Worm (Caenorhabditis elegans): Measurements from ENCODE around the gene rft-1.

rft-1 gene

ce11 chrV:4401865-4402264, 41.2 kb downstream of the rft-1 start, which contains the start of gene F13A2.5:
Gene F13A2.5, minus strand, starts transcription at chrV:4401965.
- TF ChIP-seq elt-3 (tag; optimal IDR thresholded peaks at IDR 0.05) (no peak), nhr-28 (tag; optimal IDR thresholded peaks at IDR 0.05) (no peak), ama-1 (optimal IDR thresholded peaks at IDR 0.05) (no peak), ceh-9 (tag; optimal IDR thresholded peaks at IDR 0.05) (no peak), nhr-76 (tag; optimal IDR thresholded peaks at IDR 0.05) (no peak), elt-2 (tag; optimal IDR thresholded peaks at IDR 0.05) (no peak), aly-2 (tag; optimal IDR thresholded peaks at IDR 0.05) (no peak), nhr-77 (tag; optimal IDR thresholded peaks at IDR 0.05) (no peak), pha-4 (tag; optimal IDR thresholded peaks at IDR 0.05) (no peak), mml-1 (tag; optimal IDR thresholded peaks at IDR 0.05) (no peak), sea-2 (GFP tag; optimal IDR thresholded peaks at IDR 0.05) (no peak), eor-1 (tag; optimal IDR thresholded peaks at IDR 0.05) (no peak)

- TF ChIP-seq elt-3 (tag; optimal IDR thresholded peaks at IDR 0.05) (no peak), aly-2 (tag; optimal IDR thresholded peaks at IDR 0.05) (no peak), ceh-9 (tag; optimal IDR thresholded peaks at IDR 0.05) (no peak), sea-2 (GFP tag; optimal IDR thresholded peaks at IDR 0.05) (no peak), lin-39 (tag; optimal IDR thresholded peaks at IDR 0.05) (no peak), nhr-237 (tag; optimal IDR thresholded peaks at IDR 0.05) (no peak), ceh-28 (tag; optimal IDR thresholded peaks at IDR 0.05) (no peak), unc-62 (GFP tag; optimal IDR thresholded peaks at IDR 0.05) (no peak), lsy-12 (tag; optimal IDR thresholded peaks at IDR 0.05) (no peak), ama-1 (optimal IDR thresholded peaks at IDR 0.05) (no peak), snpc-4 (tag; optimal IDR thresholded peaks at IDR 0.05) (no peak)
Measured at ce11 chrV:4400118-4400517, 42.9 kb downstream of the rft-1 start, which contains the start of gene F13A2.4. Gene F13A2.4, minus strand, starts transcription at chrV:4400218.

- TF ChIP-seq fkh-2 (tag; optimal IDR thresholded peaks at IDR 0.05), result no peak
- TF ChIP-seq egl-27 (tag; optimal IDR thresholded peaks at IDR 0.05), result no peak
- TF ChIP-seq elt-2 (tag; optimal IDR thresholded peaks at IDR 0.05), result no peak
- no peak for TF ChIP-seq pha-4 (tag; optimal IDR thresholded peaks at IDR 0.05)
- no peak for TF ChIP-seq ceh-9 (tag; optimal IDR thresholded peaks at IDR 0.05)
- no peak for TF ChIP-seq ama-1 (optimal IDR thresholded peaks at IDR 0.05)
- TF ChIP-seq unc-62 (GFP tag; optimal IDR thresholded peaks at IDR 0.05), result no peak
- TF ChIP-seq nhr-76 (tag; optimal IDR thresholded peaks at IDR 0.05), result no peak
- no peak for TF ChIP-seq fkh-10 (GFP tag; optimal IDR thresholded peaks at IDR 0.05)
- TF ChIP-seq nhr-67 (tag; optimal IDR thresholded peaks at IDR 0.05), result no peak
Measured at ce11 chrV:4398884-4399283, 44.1 kb downstream of the rft-1 start.

ce11 chrV:4398127-4398526, 44.9 kb downstream of the rft-1 start:
- TF ChIP-seq nhr-237 (tag; optimal IDR thresholded peaks at IDR 0.05) (no peak), lsy-12 (tag; optimal IDR thresholded peaks at IDR 0.05) (no peak), nhr-67 (tag; optimal IDR thresholded peaks at IDR 0.05) (no peak), elt-1 (tag; optimal IDR thresholded peaks at IDR 0.05) (no peak), ceh-28 (tag; optimal IDR thresholded peaks at IDR 0.05) (no peak), tbx-2 (tag; optimal IDR thresholded peaks at IDR 0.05) (no peak), aly-2 (tag; optimal IDR thresholded peaks at IDR 0.05) (no peak), lin-39 (tag; optimal IDR thresholded peaks at IDR 0.05) (no peak), nhr-11 (tag; optimal IDR thresholded peaks at IDR 0.05) (no peak), ama-1 (optimal IDR thresholded peaks at IDR 0.05) (no peak), snpc-4 (tag; optimal IDR thresholded peaks at IDR 0.05) (no peak), unc-62 (GFP tag; optimal IDR thresholded peaks at IDR 0.05) (no peak), egl-5 (tag; optimal IDR thresholded peaks at IDR 0.05) (no peak)

- TF ChIP-seq fos-1 (tag; optimal IDR thresholded peaks at IDR 0.05), result no peak
- TF ChIP-seq lsy-12 (tag; optimal IDR thresholded peaks at IDR 0.05), result no peak
- TF ChIP-seq nhr-28 (tag; optimal IDR thresholded peaks at IDR 0.05), result no peak
- no peak for TF ChIP-seq nhr-25 (tag; optimal IDR thresholded peaks at IDR 0.05)
- TF ChIP-seq ama-1 (optimal IDR thresholded peaks at IDR 0.05), result no peak
- TF ChIP-seq nhr-77 (tag; optimal IDR thresholded peaks at IDR 0.05), result no peak
- no peak for TF ChIP-seq nhr-76 (tag; optimal IDR thresholded peaks at IDR 0.05)
- no peak for TF ChIP-seq sea-2 (GFP tag; optimal IDR thresholded peaks at IDR 0.05)
- no peak for TF ChIP-seq ceh-16 (tag; optimal IDR thresholded peaks at IDR 0.05)
- TF ChIP-seq ceh-9 (tag; optimal IDR thresholded peaks at IDR 0.05), result no peak
- TF ChIP-seq egl-27 (tag; optimal IDR thresholded peaks at IDR 0.05), result no peak
- no peak for TF ChIP-seq unc-39 (tag; optimal IDR thresholded peaks at IDR 0.05)
- TF ChIP-seq jun-1 (tag; optimal IDR thresholded peaks at IDR 0.05), result no peak
- TF ChIP-seq aly-2 (tag; optimal IDR thresholded peaks at IDR 0.05), result no peak
Measured at ce11 chrV:4396257-4396656, 46.8 kb downstream of the rft-1 start, which contains the start of gene F13A2.3. Gene F13A2.3, minus strand, starts transcription at chrV:4396357.

Measured in whole organism, L3 larva.